Worm (Caenorhabditis elegans) whole organism, late embryonic: Measurements from ENCODE around the gene C55C3.73.

Experiments
- nfya-1 ChIP-seq: sonication (generic microtip); optimal IDR thresholded peaks from 2 replicates; lab custom pipeline; 2017; ENCODE audit warnings: missing genetic modification characterization, mild to moderate bottlenecking, missing compliant biosample characterization, antibody characterized with exemption, moderate library complexity
- unc-3 ChIP-seq, 2 experiments: fragments of 200-800 bp in 1 of 2; sonication (Bioruptor generic) in 1 of 2; sonication (generic microtip) in 1 of 2; conservative IDR thresholded peaks in 1 of 2; optimal IDR thresholded peaks in 1 of 2; 2 replicates each; pipeline versions ENCODE4 v1.3.6 to Lab custom; 2016 to 2022; ENCODE audit warnings: missing compliant biosample characterization in 2 of 2, missing genetic modification characterization in 2 of 2, missing genetic modification reagents in 1 of 2

ce11 chrIV:5657126-5657666 is 46.1 kb downstream of the C55C3.73 start:
- no peak for TF ChIP-seq unc-3 (GFP tag; conservative IDR thresholded peaks at IDR 0.05; lab: Robert Waterston, UW)
- no peak for TF ChIP-seq unc-3 (tag; optimal IDR thresholded peaks at IDR 0.05; lab: Kevin White, UChicago)
- peak; percentile 79 for TF ChIP-seq nfya-1 (tag; lab: Kevin White, UChicago)
